Fruit fly (Drosophila melanogaster) whole organism, prepupa: ENCODE measurements around the gene FucT6.

Experiments
- CG10669 ChIP-seq: fragments of 200-800 bp; sonication (Bioruptor generic); optimal IDR thresholded peaks from 3 replicates; lab custom pipeline; 2018; ENCODE audit warnings: missing biosample characterization, mild to moderate bottlenecking, missing genetic modification characterization, moderate library complexity
- CG11294 ChIP-seq: fragments of 200-800 bp; sonication (Bioruptor generic); IDR thresholded peaks from 2 replicates; pipeline ENCODE4 v1.3.6; 2022; ENCODE audit warnings: missing biosample characterization, missing genetic modification characterization
- CG11902 ChIP-seq: fragments of 200-800 bp; sonication (Bioruptor generic); optimal IDR thresholded peaks from 3 replicates; lab custom pipeline; 2016; ENCODE audit warnings: missing biosample characterization, missing genetic modification characterization
- CG15336 ChIP-seq: fragments of 200-800 bp; sonication (Bioruptor generic); IDR thresholded peaks from 2 replicates; pipeline ENCODE4 v1.3.6; 2022; ENCODE audit warnings: missing biosample characterization, missing genetic modification characterization
- CG16779 ChIP-seq: fragments of 200-800 bp; sonication (Bioruptor generic); optimal IDR thresholded peaks from 3 replicates; lab custom pipeline; 2017; ENCODE audit warnings: missing biosample characterization, mild to moderate bottlenecking, missing genetic modification characterization
- CG3032 ChIP-seq: fragments of 200-800 bp; optimal IDR thresholded peaks from 2 replicates; lab custom pipeline; 2019; ENCODE audit warnings: missing biosample characterization, mild to moderate bottlenecking, missing genetic modification characterization, moderate library complexity
- CG31627 ChIP-seq: fragments of 200-800 bp; sonication (Bioruptor generic); optimal IDR thresholded peaks from 3 replicates; lab custom pipeline; 2016; ENCODE audit warnings: missing biosample characterization, missing genetic modification characterization
- CG32006 ChIP-seq: fragments of 200-800 bp; sonication (Bioruptor generic); optimal IDR thresholded peaks from 3 replicates; lab custom pipeline; 2017; ENCODE audit warnings: missing biosample characterization, mild to moderate bottlenecking, missing genetic modification characterization
- CG34406 ChIP-seq: fragments of 200-800 bp; sonication (Bioruptor generic); optimal IDR thresholded peaks from 3 replicates; lab custom pipeline; 2016; ENCODE audit warnings: missing biosample characterization, missing genetic modification characterization
- CG6163 ChIP-seq: fragments of 200-800 bp; sonication (Bioruptor generic); IDR thresholded peaks from 3 replicates; pipeline ENCODE4 v1.3.6; 2022; ENCODE audit warnings: missing biosample characterization, missing genetic modification characterization
- CG6276 ChIP-seq: fragments of 200-800 bp; sonication (Bioruptor generic); optimal IDR thresholded peaks from 2 replicates; lab custom pipeline; 2017; ENCODE audit warnings: missing biosample characterization, mild to moderate bottlenecking, missing genetic modification characterization
- CG6792 ChIP-seq: fragments of 200-800 bp; sonication (Bioruptor generic); optimal IDR thresholded peaks from 3 replicates; lab custom pipeline; 2016; ENCODE audit warnings: missing biosample characterization, missing genetic modification characterization
- CG6808 ChIP-seq: fragments of 200-800 bp; sonication (Bioruptor generic); optimal IDR thresholded peaks from 3 replicates; lab custom pipeline; 2017; ENCODE audit warnings: missing biosample characterization, missing genetic modification characterization, mild to moderate bottlenecking, moderate library complexity, missing genetic modification reagents
- CG6854 ChIP-seq: fragments of 200-800 bp; sonication (Bioruptor generic); optimal IDR thresholded peaks from 2 replicates; lab custom pipeline; 2017; ENCODE audit warnings: missing biosample characterization, mild to moderate bottlenecking, missing genetic modification characterization
- CG8319 ChIP-seq: fragments of 200-800 bp; sonication (Bioruptor generic); optimal IDR thresholded peaks from 3 replicates; lab custom pipeline; 2016; ENCODE audit warnings: missing biosample characterization, missing genetic modification characterization
- CG8632 ChIP-seq: fragments of 200-800 bp; sonication (Bioruptor generic); optimal IDR thresholded peaks from 3 replicates; lab custom pipeline; 2016; ENCODE audit warnings: missing biosample characterization, missing genetic modification characterization
- CG9139 ChIP-seq: fragments of 200-800 bp; sonication (Bioruptor generic); optimal IDR thresholded peaks from 3 replicates; lab custom pipeline; 2017; ENCODE audit warnings: missing biosample characterization, mild to moderate bottlenecking, missing genetic modification characterization
- Eip75B ChIP-seq: fragments of 200-800 bp; sonication (Bioruptor generic); optimal IDR thresholded peaks from 3 replicates; lab custom pipeline; 2016; ENCODE audit warnings: missing biosample characterization, missing genetic modification characterization
- Eip78C ChIP-seq: fragments of 200-800 bp; sonication (Bioruptor generic); peaks from one replicate; lab custom pipeline; 2016; ENCODE audit warnings: missing biosample characterization, missing genetic modification characterization
- Eip93F ChIP-seq: fragments of 200-800 bp; sonication (Bioruptor generic); optimal IDR thresholded peaks from 2 replicates; lab custom pipeline; 2016; ENCODE audit warnings: missing biosample characterization, mild to moderate bottlenecking, missing genetic modification characterization
- Hr38 ChIP-seq: sonication (Bioruptor generic); optimal IDR thresholded peaks from 2 replicates; lab custom pipeline; 2016; ENCODE audit warnings: missing biosample characterization, missing genetic modification characterization
- Hr39 ChIP-seq: fragments of 200-800 bp; sonication (Bioruptor generic); optimal IDR thresholded peaks from 2 replicates; lab custom pipeline; 2016; ENCODE audit warnings: missing biosample characterization, missing genetic modification characterization
- Hr4 ChIP-seq: fragments of 200-800 bp; sonication (Bioruptor generic); optimal IDR thresholded peaks from 3 replicates; lab custom pipeline; 2016; ENCODE audit warnings: missing biosample characterization, missing genetic modification characterization
- Met ChIP-seq: fragments of 200-800 bp; sonication (Bioruptor generic); optimal IDR thresholded peaks from 3 replicates; lab custom pipeline; 2016; ENCODE audit warnings: missing biosample characterization, missing genetic modification characterization
- OdsH ChIP-seq: fragments of 200-800 bp; sonication (Bioruptor generic); optimal IDR thresholded peaks from 3 replicates; lab custom pipeline; 2016; ENCODE audit warnings: missing biosample characterization, missing genetic modification characterization
- Smox ChIP-seq: fragments of 200-800 bp; sonication (Bioruptor generic); optimal IDR thresholded peaks from 3 replicates; lab custom pipeline; 2016; ENCODE audit warnings: missing biosample characterization, missing genetic modification characterization
- Sox102F ChIP-seq: fragments of 200-800 bp; sonication (Bioruptor generic); optimal IDR thresholded peaks from 2 replicates; lab custom pipeline; 2016; ENCODE audit warnings: missing biosample characterization, mild to moderate bottlenecking, missing genetic modification characterization
- Sox14 ChIP-seq: fragments of 200-800 bp; sonication (Bioruptor generic); optimal IDR thresholded peaks from 3 replicates; lab custom pipeline; 2016; ENCODE audit warnings: missing biosample characterization, missing genetic modification characterization
- achi ChIP-seq: fragments of 200-800 bp; sonication (Bioruptor generic); optimal IDR thresholded peaks from 3 replicates; lab custom pipeline; 2016; ENCODE audit warnings: missing biosample characterization, missing genetic modification characterization
- acj6 ChIP-seq: fragments of 200-800 bp; sonication (Bioruptor generic); optimal IDR thresholded peaks from 3 replicates; lab custom pipeline; 2016; ENCODE audit warnings: missing biosample characterization, missing genetic modification characterization
- cyc ChIP-seq: fragments of 200-800 bp; sonication (Bioruptor generic); optimal IDR thresholded peaks from 3 replicates; lab custom pipeline; 2016; ENCODE audit warnings: missing biosample characterization, missing genetic modification characterization
- dac ChIP-seq: fragments of 200-800 bp; sonication (Bioruptor generic); optimal IDR thresholded peaks from 2 replicates; lab custom pipeline; 2017; ENCODE audit warnings: missing biosample characterization, mild to moderate bottlenecking, missing genetic modification characterization
- dsx ChIP-seq: fragments of 200-800 bp; optimal IDR thresholded peaks from 3 replicates; lab custom pipeline; 2019; ENCODE audit warnings: missing biosample characterization, mild to moderate bottlenecking, missing genetic modification characterization, moderate library complexity; ENCODE audit not compliant: poor library complexity, severe bottlenecking
- eg ChIP-seq: fragments of 200-800 bp; sonication (Bioruptor generic); IDR thresholded peaks from 3 replicates; pipeline ENCODE4 v1.3.6; 2022; ENCODE audit warnings: missing biosample characterization, missing genetic modification characterization
- fd85E ChIP-seq: fragments of 200-800 bp; sonication (Bioruptor generic); optimal IDR thresholded peaks from 3 replicates; lab custom pipeline; 2016; ENCODE audit warnings: missing biosample characterization, missing genetic modification characterization
- fkh ChIP-seq: fragments of 200-800 bp; sonication (Bioruptor generic); optimal IDR thresholded peaks from 3 replicates; lab custom pipeline; 2017; ENCODE audit warnings: missing biosample characterization, mild to moderate bottlenecking, missing genetic modification characterization, moderate library complexity
- lz ChIP-seq: fragments of 200-800 bp; sonication (Bioruptor generic); optimal IDR thresholded peaks from 3 replicates; lab custom pipeline; 2016; ENCODE audit warnings: missing biosample characterization, missing genetic modification characterization
- net ChIP-seq: fragments of 200-800 bp; sonication (Bioruptor generic); optimal IDR thresholded peaks from 3 replicates; lab custom pipeline; 2016; ENCODE audit warnings: missing biosample characterization, missing genetic modification characterization
- pdm3 ChIP-seq: fragments of 200-800 bp; sonication (Bioruptor generic); optimal IDR thresholded peaks from 3 replicates; lab custom pipeline; 2016; ENCODE audit warnings: missing biosample characterization, missing genetic modification characterization
- salr ChIP-seq, 2 experiments: fragments of 200-800 bp; sonication (Bioruptor generic); optimal IDR thresholded peaks; 3 replicates each; lab custom pipeline; 2016 to 2018; ENCODE audit warnings: missing biosample characterization in 2 of 2, missing genetic modification characterization in 2 of 2, mild to moderate bottlenecking in 1 of 2
- spab ChIP-seq: fragments of 200-800 bp; sonication (Bioruptor generic); optimal IDR thresholded peaks from 2 replicates; lab custom pipeline; 2017; ENCODE audit warnings: missing biosample characterization, mild to moderate bottlenecking, missing genetic modification characterization, missing genetic modification reagents
- topi ChIP-seq: fragments of 200-800 bp; sonication (Bioruptor generic); optimal IDR thresholded peaks from 3 replicates; lab custom pipeline; 2016; ENCODE audit warnings: missing biosample characterization, missing genetic modification characterization
- vri ChIP-seq: fragments of 200-800 bp; sonication (Bioruptor generic); optimal IDR thresholded peaks from 3 replicates; lab custom pipeline; 2016; ENCODE audit warnings: missing biosample characterization, mild to moderate bottlenecking, missing genetic modification characterization

The FucT6 gene

dm6 chrX:11729993-11730392, 20.2 kb upstream of the FucT6 start (continued):
- TF ChIP-seq Eip75B (GFP tag; lab: Kevin White, UChicago) (peak; percentile 2), CG15336 (GFP tag; lab: Robert Waterston, UW) (0 out of 2 replicates have a peak, but pooled peaks have one; percentile 22), CG6792 (GFP tag; lab: Kevin White, UChicago) (no peak), net (GFP tag; lab: Kevin White, UChicago) (no peak), Hr39 (GFP tag; lab: Kevin White, UChicago) (no peak), OdsH (no peak), salr (GFP tag; optimal IDR thresholded peaks at IDR 0.05; lab: Kevin White, UChicago) (no peak), cyc (GFP tag; lab: Kevin White, UChicago) (no peak), vri (GFP tag; lab: Kevin White, UChicago) (no peak), topi (GFP tag; lab: Kevin White, UChicago) (no peak), dsx (GFP tag; lab: Kevin White, UChicago) (no peak), CG34406 (GFP tag; lab: Kevin White, UChicago) (no peak), fd85E (GFP tag; lab: Kevin White, UChicago) (no peak), Sox102F (GFP tag; lab: Kevin White, UChicago) (no peak), spab (GFP tag; lab: Kevin White, UChicago) (no peak), CG8632 (GFP tag; lab: Kevin White, UChicago) (no peak), Hr38 (GFP tag; lab: Kevin White, UChicago) (no peak), CG8319 (GFP tag; lab: Kevin White, UChicago) (no peak), lz (GFP tag; lab: Kevin White, UChicago) (no peak), Eip93F (GFP tag; lab: Kevin White, UChicago) (no peak), Sox14 (GFP tag; lab: Kevin White, UChicago) (no peak), Eip78C (peak; percentile 69), pdm3 (GFP tag; lab: Kevin White, UChicago) (no peak), dac (GFP tag; lab: Kevin White, UChicago) (peak; percentile 29), Met (no peak), CG3032 (tag; lab: Kevin White, UChicago) (no peak), Smox (GFP tag; lab: Kevin White, UChicago) (no peak), CG16779 (no peak), CG6276 (GFP tag; lab: Kevin White, UChicago) (peak; percentile 38), fkh (GFP tag; lab: Kevin White, UChicago) (no peak), CG6163 (no peak), CG11902 (no peak), CG31627 (GFP tag; lab: Kevin White, UChicago) (no peak), CG32006 (GFP tag; lab: Kevin White, UChicago) (peak; percentile 66), CG6808 (no peak), acj6 (no peak), CG10669 (no peak)
- TF ChIP-seq, all 60 proteins: peak for 10

- TF ChIP-seq Hr4 (GFP tag; lab: Kevin White, UChicago), result no peak
- no peak for TF ChIP-seq CG6163
- no peak for TF ChIP-seq pdm3 (GFP tag; lab: Kevin White, UChicago)
- TF ChIP-seq CG11902, result no peak
- TF ChIP-seq CG6854, result no peak
- no peak for TF ChIP-seq fkh (GFP tag; lab: Kevin White, UChicago)
- TF ChIP-seq CG9139 (GFP tag; lab: Kevin White, UChicago), result no peak
- TF ChIP-seq Eip93F (GFP tag; lab: Kevin White, UChicago), result no peak
- no peak for TF ChIP-seq achi (GFP tag; lab: Kevin White, UChicago)
- no peak for TF ChIP-seq eg (GFP tag; lab: Robert Waterston, UW)
- no peak for TF ChIP-seq CG11294 (GFP tag; lab: Robert Waterston, UW)
- no peak for TF ChIP-seq CG6276 (GFP tag; lab: Kevin White, UChicago)
- no peak for TF ChIP-seq CG32006 (GFP tag; lab: Kevin White, UChicago)
- no peak for TF ChIP-seq Hr39 (GFP tag; lab: Kevin White, UChicago)
- TF ChIP-seq spab (GFP tag; lab: Kevin White, UChicago), result no peak
Observed at dm6 chrX:11728999-11729398, 19.2 kb upstream of the FucT6 start, which contains the start of gene inaF-D. inaF-D (minus strand) TSS chrX:11729099.
